Worm (Caenorhabditis elegans): ENCODE measurements around the gene irld-44.

DNA sequence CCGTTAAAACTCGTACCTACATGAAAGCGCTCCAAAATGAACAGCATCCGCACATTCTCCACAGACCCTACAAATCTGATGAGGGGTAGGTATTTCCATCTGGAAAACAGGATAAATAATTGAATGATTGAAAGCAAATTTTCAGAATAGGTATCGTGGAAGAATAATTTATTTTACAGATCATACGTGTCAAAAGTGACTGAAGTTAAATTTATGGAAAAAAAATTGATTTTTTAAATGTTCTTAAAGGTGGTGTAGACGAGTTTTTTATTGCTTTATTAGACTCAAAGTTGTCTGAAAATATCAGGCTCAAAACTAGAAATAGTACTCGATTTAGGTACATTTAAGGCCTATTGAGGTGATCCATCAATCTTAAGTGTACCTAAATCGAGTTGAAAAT is 24.4 kb upstream of the irld-44 start, which contains the start of gene nhr-237:
- TF ChIP-seq tbx-37 (GFP tag; conservative IDR thresholded peaks at IDR 0.05), result no peak
- TF ChIP-seq ama-1 (optimal IDR thresholded peaks at IDR 0.05), result no peak
- no peak for TF ChIP-seq F13C5.2 (tag; optimal IDR thresholded peaks at IDR 0.05)
- TF ChIP-seq hmbx-1 (tag; optimal IDR thresholded peaks at IDR 0.05), result no peak
- TF ChIP-seq B0310.2 (tag; optimal IDR thresholded peaks at IDR 0.05), result no peak
- no peak for TF ChIP-seq ets-7 (tag; optimal IDR thresholded peaks at IDR 0.05)
- TF ChIP-seq sea-1 (GFP tag; conservative IDR thresholded peaks at IDR 0.05), result no peak
- TF ChIP-seq pes-1 (GFP tag; IDR thresholded peaks at IDR 0.05), result no peak
- TF ChIP-seq tbx-11 (GFP tag; IDR thresholded peaks at IDR 0.05), result no peak

Data from whole organism, early embryonic.